Fruit fly (Drosophila melanogaster) whole organism, embryonic: ENCODE data around the gene Bub1.

Experiments used
- Asciz ChIP-seq: fragments of 200-800 bp; sonication (Bioruptor generic); optimal IDR thresholded peaks from 2 replicates; lab custom pipeline; 2017; ENCODE audit warnings: missing biosample characterization, mild to moderate bottlenecking, missing genetic modification characterization, missing genetic modification reagents
- CG10147 ChIP-seq: fragments of 200-800 bp; sonication (Bioruptor generic); optimal IDR thresholded peaks from 2 replicates; lab custom pipeline; 2019; ENCODE audit warnings: missing biosample characterization, mild to moderate bottlenecking, missing genetic modification characterization, moderate library complexity
- CG1024 ChIP-seq: fragments of 200-800 bp; sonication (Bioruptor generic); IDR thresholded peaks from 2 replicates; pipeline ENCODE4 v1.3.6; 2022; ENCODE audit warnings: missing biosample characterization, missing genetic modification characterization
- CG10431 ChIP-seq: fragments of 200-800 bp; sonication (Bioruptor generic); optimal IDR thresholded peaks from 3 replicates; lab custom pipeline; 2018; ENCODE audit warnings: missing biosample characterization, mild to moderate bottlenecking, missing genetic modification characterization
- CG11398 ChIP-seq: fragments of 200-800 bp; sonication (Bioruptor generic); optimal IDR thresholded peaks from 2 replicates; lab custom pipeline; 2016; ENCODE audit warnings: missing biosample characterization, missing genetic modification characterization
- CG12155 ChIP-seq: fragments of 200-800 bp; sonication (Bioruptor generic); optimal IDR thresholded peaks from 3 replicates; lab custom pipeline; 2016; ENCODE audit warnings: missing biosample characterization, missing genetic modification characterization
- CG14050 ChIP-seq: fragments of 200-800 bp; sonication (Bioruptor generic); IDR thresholded peaks from 3 replicates; pipeline ENCODE4 v1.3.6; 2022; ENCODE audit warnings: missing biosample characterization, missing genetic modification characterization
- CG15479 ChIP-seq: fragments of 200-800 bp; sonication (Bioruptor generic); optimal IDR thresholded peaks from 3 replicates; lab custom pipeline; 2019; ENCODE audit warnings: missing biosample characterization, mild to moderate bottlenecking, missing genetic modification characterization, moderate library complexity
- CG15514 ChIP-seq: fragments of 200-800 bp; sonication (Bioruptor generic); optimal IDR thresholded peaks from 3 replicates; lab custom pipeline; 2017; ENCODE audit warnings: missing biosample characterization, missing genetic modification characterization, mild to moderate bottlenecking, moderate library complexity, missing genetic modification reagents
- CG16779 ChIP-seq: fragments of 200-800 bp; sonication (Bioruptor generic); IDR thresholded peaks from 2 replicates; pipeline ENCODE4 v1.3.6; 2022; ENCODE audit warnings: missing biosample characterization, missing genetic modification characterization
- CG16815 ChIP-seq: fragments of 200-800 bp; sonication (Bioruptor generic); optimal IDR thresholded peaks from 3 replicates; lab custom pipeline; 2017; ENCODE audit warnings: missing biosample characterization, mild to moderate bottlenecking, missing genetic modification characterization
- CG17612 ChIP-seq: fragments of 200-800 bp; sonication (Bioruptor generic); IDR thresholded peaks from 2 replicates; pipeline ENCODE4 v1.3.6; 2022; ENCODE audit warnings: missing biosample characterization, missing genetic modification characterization
- CG18476 ChIP-seq: fragments of 200-800 bp; sonication (Bioruptor generic); optimal IDR thresholded peaks from 2 replicates; lab custom pipeline; 2016; ENCODE audit warnings: missing biosample characterization, mild to moderate bottlenecking, missing genetic modification characterization
- CG2202 ChIP-seq: fragments of 200-800 bp; sonication (Bioruptor generic); optimal IDR thresholded peaks from 2 replicates; lab custom pipeline; 2018; ENCODE audit warnings: missing biosample characterization, mild to moderate bottlenecking, missing genetic modification characterization
- CG32532 ChIP-seq: fragments of 200-800 bp; sonication (Bioruptor generic); IDR thresholded peaks from 2 replicates; pipeline ENCODE4 v1.3.6; 2022; ENCODE audit warnings: missing biosample characterization, missing genetic modification characterization
- CG32772 ChIP-seq: fragments of 200-800 bp; sonication (Bioruptor generic); IDR thresholded peaks from 2 replicates; pipeline ENCODE4 v1.3.6; 2022; ENCODE audit warnings: missing biosample characterization, missing genetic modification characterization
- CG3281 ChIP-seq: fragments of 200-800 bp; sonication (Bioruptor generic); optimal IDR thresholded peaks from 3 replicates; lab custom pipeline; 2017; ENCODE audit warnings: missing biosample characterization, mild to moderate bottlenecking, missing genetic modification characterization
- CG3847 ChIP-seq: fragments of 200-800 bp; sonication (Bioruptor generic); IDR thresholded peaks from 2 replicates; pipeline ENCODE4 v1.3.6; 2022; ENCODE audit warnings: missing biosample characterization, missing genetic modification characterization
- CG3995 ChIP-seq: fragments of 200-800 bp; sonication (Bioruptor generic); optimal IDR thresholded peaks from 3 replicates; lab custom pipeline; 2016; ENCODE audit warnings: missing biosample characterization, missing genetic modification characterization
- CG4328 ChIP-seq: fragments of 200-800 bp; sonication (Bioruptor generic); optimal IDR thresholded peaks from 3 replicates; lab custom pipeline; 2017; ENCODE audit warnings: missing biosample characterization, missing genetic modification reagents, missing genetic modification characterization
- CG7786 ChIP-seq: fragments of 200-800 bp; sonication (Bioruptor generic); optimal IDR thresholded peaks from 2 replicates; lab custom pipeline; 2016; ENCODE audit warnings: missing biosample characterization, missing genetic modification characterization
- CG7987 ChIP-seq: fragments of 200-800 bp; sonication (Bioruptor generic); optimal IDR thresholded peaks from 2 replicates; lab custom pipeline; 2018; ENCODE audit warnings: missing biosample characterization, mild to moderate bottlenecking, missing genetic modification characterization, moderate library complexity
- CG9876 ChIP-seq: fragments of 200-800 bp; sonication (Bioruptor generic); optimal IDR thresholded peaks from 2 replicates; lab custom pipeline; 2016; ENCODE audit warnings: missing biosample characterization, missing genetic modification characterization
- Dbx ChIP-seq: fragments of 200-800 bp; sonication (Bioruptor generic); IDR thresholded peaks from 3 replicates; pipeline ENCODE4 v1.3.6; 2022; ENCODE audit warnings: missing biosample characterization, missing genetic modification characterization
- Doc2 ChIP-seq: fragments of 200-800 bp; sonication (Bioruptor generic); IDR thresholded peaks from 2 replicates; pipeline ENCODE4 v1.3.6; 2022; ENCODE audit warnings: missing biosample characterization, missing genetic modification characterization
- Fer3 ChIP-seq: fragments of 200-800 bp; sonication (Bioruptor generic); optimal IDR thresholded peaks from 2 replicates; lab custom pipeline; 2018; ENCODE audit warnings: missing biosample characterization, mild to moderate bottlenecking, missing genetic modification characterization, moderate library complexity
- HmgD ChIP-seq: fragments of 200-800 bp; sonication (Bioruptor generic); optimal IDR thresholded peaks from 3 replicates; lab custom pipeline; 2016; ENCODE audit warnings: missing biosample characterization, missing genetic modification characterization
- NK7.1 ChIP-seq: fragments of 200-800 bp; sonication (Bioruptor generic); optimal IDR thresholded peaks from 3 replicates; lab custom pipeline; 2016; ENCODE audit warnings: missing biosample characterization, missing genetic modification characterization
- PHDP ChIP-seq: fragments of 200-800 bp; sonication (Bioruptor generic); optimal IDR thresholded peaks from 3 replicates; lab custom pipeline; 2018; ENCODE audit warnings: missing biosample characterization, mild to moderate bottlenecking, missing genetic modification characterization, moderate library complexity
- Sox100B ChIP-seq: fragments of 200-800 bp; sonication (Bioruptor generic); optimal IDR thresholded peaks from 3 replicates; lab custom pipeline; 2018; ENCODE audit warnings: missing biosample characterization, mild to moderate bottlenecking, missing genetic modification characterization
- Ssrp ChIP-seq: fragments of 200-800 bp; sonication (Bioruptor generic); optimal IDR thresholded peaks from 2 replicates; lab custom pipeline; 2018; ENCODE audit warnings: missing biosample characterization, mild to moderate bottlenecking, missing genetic modification characterization, moderate library complexity
- ato ChIP-seq: fragments of 200-800 bp; sonication (Bioruptor generic); IDR thresholded peaks from 2 replicates; pipeline ENCODE4 v1.3.6; 2022; ENCODE audit warnings: missing biosample characterization, missing genetic modification characterization; ENCODE audit not compliant: partially characterized antibody
- bowl ChIP-seq: fragments of 200-800 bp; sonication (Bioruptor generic); IDR thresholded peaks from 2 replicates; pipeline ENCODE4 v1.3.6; 2022; ENCODE audit warnings: missing biosample characterization, missing genetic modification characterization
- cad ChIP-seq: fragments of >200 bp; optimal IDR thresholded peaks from 2 replicates; lab custom pipeline; 2017; ENCODE audit warnings: missing biosample characterization, missing genetic modification characterization
- fru ChIP-seq: fragments of >200 bp; optimal IDR thresholded peaks from 2 replicates; lab custom pipeline; 2017
- gce ChIP-seq: fragments of 200-800 bp; sonication (Bioruptor generic); IDR thresholded peaks from 3 replicates; pipeline ENCODE4 v1.3.6; 2022; ENCODE audit warnings: missing biosample characterization, missing genetic modification characterization
- gsb-n ChIP-seq: fragments of 200-800 bp; sonication (Bioruptor generic); optimal IDR thresholded peaks from 3 replicates; lab custom pipeline; 2018; ENCODE audit warnings: missing biosample characterization, mild to moderate bottlenecking, missing genetic modification characterization
- hbn ChIP-seq: fragments of 200-800 bp; sonication (Bioruptor generic); IDR thresholded peaks from 2 replicates; pipeline ENCODE4 v1.3.6; 2022; ENCODE audit warnings: missing biosample characterization, missing genetic modification characterization; ENCODE audit not compliant: partially characterized antibody
- oc ChIP-seq: fragments of 200-800 bp; sonication (Bioruptor generic); optimal IDR thresholded peaks from 2 replicates; lab custom pipeline; 2018; ENCODE audit warnings: missing biosample characterization, mild to moderate bottlenecking, missing genetic modification characterization, moderate library complexity
- onecut ChIP-seq: fragments of 200-800 bp; sonication (Bioruptor generic); IDR thresholded peaks from 2 replicates; pipeline ENCODE4 v1.3.6; 2022; ENCODE audit warnings: missing biosample characterization, missing genetic modification characterization
- pzg ChIP-seq: fragments of 200-800 bp; sonication (Bioruptor generic); optimal IDR thresholded peaks from 3 replicates; lab custom pipeline; 2018; ENCODE audit warnings: missing biosample characterization, mild to moderate bottlenecking, missing genetic modification characterization, moderate library complexity
- ro ChIP-seq: fragments of 200-800 bp; sonication (Bioruptor generic); IDR thresholded peaks from 2 replicates; pipeline ENCODE4 v1.3.6; 2022; ENCODE audit warnings: missing biosample characterization, missing genetic modification characterization
- row ChIP-seq: fragments of 200-800 bp; sonication (Bioruptor generic); IDR thresholded peaks from 3 replicates; pipeline ENCODE4 v1.3.6; 2022; ENCODE audit warnings: missing biosample characterization, missing genetic modification characterization
- sens ChIP-seq: fragments of 200-800 bp; sonication (Bioruptor generic); peaks from one replicate; lab custom pipeline; 2016; ENCODE audit warnings: missing biosample characterization, missing genetic modification characterization
- sr ChIP-seq: fragments of 200-800 bp; sonication (Bioruptor generic); IDR thresholded peaks from 3 replicates; pipeline ENCODE4 v1.3.6; 2022; ENCODE audit warnings: missing biosample characterization, missing genetic modification characterization
- tin ChIP-seq: fragments of 200-800 bp; sonication (Bioruptor generic); optimal IDR thresholded peaks from 3 replicates; lab custom pipeline; 2016; ENCODE audit warnings: missing biosample characterization, missing genetic modification characterization
- tup ChIP-seq: fragments of 200-800 bp; sonication (Bioruptor generic); optimal IDR thresholded peaks from 2 replicates; lab custom pipeline; 2016; ENCODE audit warnings: missing biosample characterization, mild to moderate bottlenecking, missing genetic modification characterization, moderate library complexity
- unpg ChIP-seq: fragments of 200-800 bp; sonication (Bioruptor generic); optimal IDR thresholded peaks from 3 replicates; lab custom pipeline; 2018; ENCODE audit warnings: missing biosample characterization, mild to moderate bottlenecking, missing genetic modification characterization, moderate library complexity
- usp ChIP-seq: fragments of >200 bp; optimal IDR thresholded peaks from 2 replicates; lab custom pipeline; 2017; ENCODE audit warnings: missing biosample characterization, missing genetic modification characterization
- wek ChIP-seq: fragments of 200-800 bp; sonication (Bioruptor generic); optimal IDR thresholded peaks from 3 replicates; lab custom pipeline; 2018; ENCODE audit warnings: missing biosample characterization, mild to moderate bottlenecking, missing genetic modification characterization, moderate library complexity
- yki ChIP-seq: fragments of >200 bp; optimal IDR thresholded peaks from 3 replicates; lab custom pipeline; 2018
- zf30C ChIP-seq: fragments of 200-800 bp; sonication (Bioruptor generic); optimal IDR thresholded peaks from 3 replicates; lab custom pipeline; 2018; ENCODE audit warnings: missing biosample characterization, mild to moderate bottlenecking, missing genetic modification characterization

The Bub1 gene

dm6 chr2L:5245363-5245892 lies 33.2 kb upstream of the Bub1 start (continued):
- no peak for TF ChIP-seq Doc2
- TF ChIP-seq CG2202 (tag; lab: Kevin White, UChicago) = peak; percentile 28
- no peak for TF ChIP-seq ro
- no peak for TF ChIP-seq CG12155 (GFP tag; lab: Kevin White, UChicago)
- TF ChIP-seq onecut (GFP tag; lab: Robert Waterston, UW) = 0 out of 2 replicates have a peak, but pooled peaks have one; percentile 25
- TF ChIP-seq CG32772 (GFP tag; lab: Robert Waterston, UW) = peak; percentile 38; the same call in 1 of the 2 replicates
- no peak for TF ChIP-seq CG3847
- no peak for TF ChIP-seq CG7987 (GFP tag; lab: Kevin White, UChicago)
- TF ChIP-seq hbn (GFP tag; lab: Robert Waterston, UW) = no peak
- TF ChIP-seq CG15514 = no peak
- peak; percentile 18 for TF ChIP-seq CG16815 (GFP tag; lab: Kevin White, UChicago)
- no peak for TF ChIP-seq CG17612 (GFP tag; lab: Robert Waterston, UW)
- no peak for TF ChIP-seq CG3281 (GFP tag; lab: Kevin White, UChicago)
- TF ChIP-seq CG7786 (GFP tag; lab: Kevin White, UChicago) = no peak
- peak; percentile 95 for TF ChIP-seq sens (GFP tag; lab: Kevin White, UChicago)
- no peak for TF ChIP-seq CG9876 (GFP tag; lab: Kevin White, UChicago)
- peak; percentile 24 for TF ChIP-seq Asciz (GFP tag; lab: Kevin White, UChicago)
- TF ChIP-seq CG14050 = no peak
- TF ChIP-seq Sox100B (GFP tag; lab: Kevin White, UChicago) = no peak
- TF ChIP-seq pzg (GFP tag; lab: Kevin White, UChicago) = no peak
- TF ChIP-seq CG15479 = no peak
- no peak for TF ChIP-seq CG3995 (GFP tag; lab: Kevin White, UChicago)
- no peak for TF ChIP-seq CG32532 (GFP tag; lab: Robert Waterston, UW)
- TF ChIP-seq Dbx (GFP tag; lab: Robert Waterston, UW) = no peak
- no peak for TF ChIP-seq Fer3 (tag; lab: Kevin White, UChicago)
- TF ChIP-seq CG10431 = peak; percentile 9
- TF ChIP-seq gsb-n (tag; lab: Kevin White, UChicago) = peak; percentile 87
- no peak for TF ChIP-seq cad (GFP tag; lab: Kevin White, UChicago)
- TF ChIP-seq wek = peak; percentile 7
- no peak for TF ChIP-seq bowl (GFP tag; lab: Robert Waterston, UW)
- TF ChIP-seq unpg (GFP tag; lab: Kevin White, UChicago) = peak; percentile 48
- TF ChIP-seq HmgD (GFP tag; lab: Kevin White, UChicago) = peak; percentile 2
- TF ChIP-seq Ssrp = no peak
- 0 out of 3 replicates have a peak, but pooled peaks have one; percentile 47 for TF ChIP-seq gce (GFP tag; lab: Robert Waterston, UW)
- no peak for TF ChIP-seq CG11398 (GFP tag; lab: Kevin White, UChicago)
- TF ChIP-seq sr (GFP tag; lab: Robert Waterston, UW) = 0 out of 3 replicates have a peak, but pooled peaks have one; percentile 40
- peak; percentile 58 for TF ChIP-seq row (GFP tag; lab: Robert Waterston, UW)
- TF ChIP-seq usp = no peak
- peak; percentile 69 for TF ChIP-seq oc (tag; lab: Kevin White, UChicago)
- TF ChIP-seq CG18476 (GFP tag; lab: Kevin White, UChicago) = no peak
- TF ChIP-seq CG4328 (GFP tag; lab: Kevin White, UChicago) = no peak
- no peak for TF ChIP-seq CG10147
- no peak for TF ChIP-seq NK7.1
- TF ChIP-seq zf30C (GFP tag; lab: Kevin White, UChicago) = peak; percentile 80
- 0 out of 2 replicates have a peak, but pooled peaks have one; percentile 30 for TF ChIP-seq CG1024 (GFP tag; lab: Robert Waterston, UW)
- TF ChIP-seq ato = no peak
- no peak for TF ChIP-seq tup (GFP tag; lab: Kevin White, UChicago)
- TF ChIP-seq PHDP (tag; lab: Kevin White, UChicago) = no peak
- peak; percentile 46 for TF ChIP-seq tin
- no peak for TF ChIP-seq CG16779
- no peak for TF ChIP-seq yki (lab: Kevin White, UChicago)
- no peak for TF ChIP-seq fru (lab: Kevin White, UChicago)
